Fruit fly (Drosophila melanogaster) whole organism, embryonic: ENCODE data around the gene CG17202.

Experiments
- Aef1 ChIP-seq: fragments of 200-800 bp; sonication (Bioruptor generic); IDR thresholded peaks from 3 replicates; pipeline ENCODE4 v1.3.6; 2022; ENCODE audit warnings: missing biosample characterization, missing genetic modification characterization
- CG10565 ChIP-seq: fragments of 200-800 bp; sonication (Bioruptor generic); optimal IDR thresholded peaks from 3 replicates; lab custom pipeline; 2016; ENCODE audit warnings: missing biosample characterization, mild to moderate bottlenecking, missing genetic modification characterization
- CG10654 ChIP-seq: fragments of 200-800 bp; sonication (Bioruptor generic); optimal IDR thresholded peaks from 2 replicates; lab custom pipeline; 2016; ENCODE audit warnings: missing biosample characterization, missing genetic modification characterization
- CG12744 ChIP-seq: fragments of 200-800 bp; sonication (Bioruptor generic); optimal IDR thresholded peaks from 2 replicates; lab custom pipeline; 2016; ENCODE audit warnings: missing biosample characterization, missing genetic modification characterization
- CG13123 ChIP-seq: fragments of 200-800 bp; sonication (Bioruptor generic); optimal IDR thresholded peaks from 2 replicates; lab custom pipeline; 2016; ENCODE audit warnings: missing biosample characterization, missing genetic modification characterization
- CG13296 ChIP-seq: fragments of 200-800 bp; sonication (Bioruptor generic); optimal IDR thresholded peaks from 3 replicates; lab custom pipeline; 2018; ENCODE audit warnings: missing biosample characterization, mild to moderate bottlenecking, missing genetic modification characterization
- CG14710 ChIP-seq: fragments of 200-800 bp; sonication (Bioruptor generic); optimal IDR thresholded peaks from 3 replicates; lab custom pipeline; 2019; ENCODE audit warnings: missing biosample characterization, mild to moderate bottlenecking, missing genetic modification characterization, moderate library complexity
- CG14860 ChIP-seq: fragments of 200-800 bp; sonication (Bioruptor generic); IDR thresholded peaks from 3 replicates; pipeline ENCODE4 v1.3.6; 2022; ENCODE audit warnings: missing biosample characterization, missing genetic modification characterization; ENCODE audit not compliant: partially characterized antibody
- CG15601 ChIP-seq: fragments of 200-800 bp; sonication (Bioruptor generic); optimal IDR thresholded peaks from 3 replicates; lab custom pipeline; 2019; ENCODE audit warnings: missing biosample characterization, mild to moderate bottlenecking, missing genetic modification characterization, moderate library complexity
- CG15696 ChIP-seq: fragments of 200-800 bp; sonication (Bioruptor generic); optimal IDR thresholded peaks from 2 replicates; lab custom pipeline; 2019; ENCODE audit warnings: missing biosample characterization, mild to moderate bottlenecking, missing genetic modification characterization, moderate library complexity
- CG17802 ChIP-seq: fragments of 200-800 bp; sonication (Bioruptor generic); optimal IDR thresholded peaks from 2 replicates; lab custom pipeline; 2018; ENCODE audit warnings: missing biosample characterization, mild to moderate bottlenecking, missing genetic modification characterization, moderate library complexity
- CG18619 ChIP-seq: fragments of 200-800 bp; sonication (Bioruptor generic); optimal IDR thresholded peaks from 3 replicates; lab custom pipeline; 2017; ENCODE audit warnings: missing biosample characterization, mild to moderate bottlenecking, missing genetic modification characterization
- CG3281 ChIP-seq: fragments of 200-800 bp; sonication (Bioruptor generic); optimal IDR thresholded peaks from 3 replicates; lab custom pipeline; 2017; ENCODE audit warnings: missing biosample characterization, mild to moderate bottlenecking, missing genetic modification characterization
- CG34422 ChIP-seq: fragments of 200-800 bp; sonication (Bioruptor generic); IDR thresholded peaks from 3 replicates; pipeline ENCODE4 v1.3.6; 2022; ENCODE audit warnings: missing biosample characterization, missing genetic modification characterization
- CG43689 ChIP-seq: fragments of 200-800 bp; sonication (Bioruptor generic); IDR thresholded peaks from 2 replicates; pipeline ENCODE4 v1.3.6; 2022; ENCODE audit warnings: missing biosample characterization, missing genetic modification characterization
- CG4404 ChIP-seq: fragments of 200-800 bp; sonication (Bioruptor generic); IDR thresholded peaks from 2 replicates; pipeline ENCODE4 v1.3.6; 2022; ENCODE audit warnings: missing biosample characterization, missing genetic modification characterization
- CG4730 ChIP-seq: fragments of 200-800 bp; sonication (Bioruptor generic); IDR thresholded peaks from 2 replicates; pipeline ENCODE4 v1.3.6; 2022; ENCODE audit warnings: missing biosample characterization, missing genetic modification characterization
- CG6765 ChIP-seq: fragments of 200-800 bp; sonication (Bioruptor generic); optimal IDR thresholded peaks from 3 replicates; lab custom pipeline; 2017; ENCODE audit warnings: missing biosample characterization, mild to moderate bottlenecking, missing genetic modification characterization
- CG7357 ChIP-seq: fragments of 200-800 bp; sonication (Bioruptor generic); IDR thresholded peaks from 3 replicates; pipeline ENCODE4 v1.3.6; 2022; ENCODE audit warnings: missing biosample characterization, missing genetic modification characterization
- CG8281 ChIP-seq: fragments of 200-800 bp; sonication (Bioruptor generic); optimal IDR thresholded peaks from 2 replicates; lab custom pipeline; 2018; ENCODE audit warnings: missing biosample characterization, mild to moderate bottlenecking, missing genetic modification characterization, moderate library complexity
- CG8359 ChIP-seq: fragments of 200-800 bp; sonication (Bioruptor generic); optimal IDR thresholded peaks from 2 replicates; lab custom pipeline; 2017; ENCODE audit warnings: missing biosample characterization, mild to moderate bottlenecking, missing genetic modification characterization, borderline replicate concordance
- CG8765 ChIP-seq: fragments of 200-800 bp; sonication (Bioruptor generic); IDR thresholded peaks from 2 replicates; pipeline ENCODE4 v1.3.6; 2022; ENCODE audit warnings: missing biosample characterization, missing genetic modification characterization
- Camta ChIP-seq: fragments of 200-800 bp; sonication (Bioruptor generic); optimal IDR thresholded peaks from 2 replicates; lab custom pipeline; 2016; ENCODE audit warnings: missing biosample characterization, missing genetic modification characterization
- Dad ChIP-seq: fragments of 200-800 bp; sonication (Bioruptor generic); optimal IDR thresholded peaks from 3 replicates; lab custom pipeline; 2016; ENCODE audit warnings: missing biosample characterization, missing genetic modification characterization
- Dip2 ChIP-seq: fragments of 200-800 bp; sonication (Bioruptor generic); IDR thresholded peaks from 2 replicates; pipeline ENCODE4 v1.3.6; 2022; ENCODE audit warnings: missing biosample characterization, missing genetic modification characterization
- Doc3 ChIP-seq: fragments of 200-800 bp; sonication (Bioruptor generic); IDR thresholded peaks from 3 replicates; pipeline ENCODE4 v1.3.6; 2022; ENCODE audit warnings: missing biosample characterization, missing genetic modification characterization; ENCODE audit not compliant: partially characterized antibody
- Dp ChIP-seq: fragments of 200-800 bp; sonication (Bioruptor generic); optimal IDR thresholded peaks from 2 replicates; lab custom pipeline; 2018; ENCODE audit warnings: missing biosample characterization, mild to moderate bottlenecking, missing genetic modification characterization, moderate library complexity
- Gsc ChIP-seq: fragments of 200-800 bp; sonication (Bioruptor generic); IDR thresholded peaks from 2 replicates; pipeline ENCODE4 v1.3.6; 2022; ENCODE audit warnings: missing biosample characterization, missing genetic modification characterization
- HHEX ChIP-seq: fragments of 200-800 bp; sonication (Bioruptor generic); optimal IDR thresholded peaks from 3 replicates; lab custom pipeline; 2017; ENCODE audit warnings: missing biosample characterization, mild to moderate bottlenecking, missing genetic modification characterization, missing genetic modification reagents
- Hr39 ChIP-seq: fragments of >200 bp; optimal IDR thresholded peaks from 2 replicates; lab custom pipeline; 2017
- MTF-1 ChIP-seq: fragments of 200-800 bp; sonication (Bioruptor generic); optimal IDR thresholded peaks from 2 replicates; lab custom pipeline; 2018; ENCODE audit warnings: missing biosample characterization, mild to moderate bottlenecking, missing genetic modification characterization, borderline replicate concordance
- Mad ChIP-seq: fragments of 200-800 bp; sonication (Bioruptor generic); optimal IDR thresholded peaks from 2 replicates; lab custom pipeline; 2016; ENCODE audit warnings: missing biosample characterization, missing genetic modification characterization
- Oli ChIP-seq: fragments of 200-800 bp; sonication (Bioruptor generic); optimal IDR thresholded peaks from 2 replicates; lab custom pipeline; 2018; ENCODE audit warnings: missing biosample characterization, mild to moderate bottlenecking, missing genetic modification characterization, moderate library complexity
- Pdp1 ChIP-seq, 2 experiments: fragments of 200-800 bp; sonication (Bioruptor generic); optimal IDR thresholded peaks; 3 replicates each; lab custom pipeline; 2016; ENCODE audit warnings: missing biosample characterization in 2 of 2, missing genetic modification characterization in 2 of 2, mild to moderate bottlenecking in 1 of 2, moderate library complexity in 1 of 2
- Poxn ChIP-seq: fragments of 200-800 bp; sonication (Bioruptor generic); IDR thresholded peaks from 2 replicates; pipeline ENCODE4 v1.3.6; 2022; ENCODE audit warnings: missing biosample characterization, missing genetic modification characterization
- Ptx1 ChIP-seq: fragments of 200-800 bp; sonication (Bioruptor generic); IDR thresholded peaks from 2 replicates; pipeline ENCODE4 v1.3.6; 2022; ENCODE audit warnings: missing biosample characterization, missing genetic modification characterization
- Rx ChIP-seq: fragments of 200-800 bp; sonication (Bioruptor generic); IDR thresholded peaks from 2 replicates; pipeline ENCODE4 v1.3.6; 2022; ENCODE audit warnings: missing biosample characterization, missing genetic modification characterization
- Six4 ChIP-seq: fragments of 200-800 bp; sonication (Bioruptor generic); optimal IDR thresholded peaks from 2 replicates; lab custom pipeline; 2016; ENCODE audit warnings: missing biosample characterization, missing genetic modification characterization
- Taf1 ChIP-seq: fragments of 200-800 bp; sonication (Bioruptor generic); IDR thresholded peaks from 2 replicates; pipeline ENCODE4 v1.3.6; 2022; ENCODE audit warnings: missing biosample characterization, missing genetic modification characterization
- abd-A ChIP-seq: fragments of 200-800 bp; sonication (Bioruptor generic); optimal IDR thresholded peaks from 3 replicates; lab custom pipeline; 2019; ENCODE audit warnings: missing biosample characterization, mild to moderate bottlenecking, missing genetic modification characterization, moderate library complexity
- gcm2 ChIP-seq: fragments of 200-800 bp; sonication (Bioruptor generic); optimal IDR thresholded peaks from 2 replicates; lab custom pipeline; 2016; ENCODE audit warnings: missing biosample characterization, missing genetic modification characterization
- ken ChIP-seq: fragments of 200-800 bp; sonication (Bioruptor generic); IDR thresholded peaks from 3 replicates; pipeline ENCODE4 v1.3.6; 2022; ENCODE audit warnings: missing biosample characterization, missing genetic modification characterization
- odd ChIP-seq: fragments of 200-800 bp; sonication (Bioruptor generic); optimal IDR thresholded peaks from 2 replicates; lab custom pipeline; 2017; ENCODE audit warnings: missing biosample characterization, mild to moderate bottlenecking, missing genetic modification characterization
- sqz ChIP-seq: fragments of 200-800 bp; sonication (Bioruptor generic); optimal IDR thresholded peaks from 3 replicates; lab custom pipeline; 2018; ENCODE audit warnings: missing biosample characterization, mild to moderate bottlenecking, missing genetic modification characterization
- stwl ChIP-seq: fragments of 200-800 bp; sonication (Bioruptor generic); optimal IDR thresholded peaks from 3 replicates; lab custom pipeline; 2018; ENCODE audit warnings: missing biosample characterization, mild to moderate bottlenecking, missing genetic modification characterization, moderate library complexity
- ttk ChIP-seq: fragments of 200-800 bp; sonication (Bioruptor generic); IDR thresholded peaks from 2 replicates; pipeline ENCODE4 v2.1.2; 2022; ENCODE audit warnings: missing biosample characterization, missing genetic modification characterization
- zen ChIP-seq: fragments of 200-800 bp; sonication (Bioruptor generic); optimal IDR thresholded peaks from 3 replicates; lab custom pipeline; 2018; ENCODE audit warnings: missing biosample characterization, mild to moderate bottlenecking, missing genetic modification characterization, moderate library complexity
- zen2 ChIP-seq: fragments of 200-800 bp; sonication (Bioruptor generic); IDR thresholded peaks from 3 replicates; pipeline ENCODE4 v1.3.6; 2022; ENCODE audit warnings: missing biosample characterization, missing genetic modification characterization; ENCODE audit not compliant: partially characterized antibody
- zfh2 ChIP-seq: fragments of 200-800 bp; sonication (Bioruptor generic); optimal IDR thresholded peaks from 2 replicates; lab custom pipeline; 2016; ENCODE audit warnings: missing biosample characterization, missing genetic modification characterization

Gene CG17202

DNA sequence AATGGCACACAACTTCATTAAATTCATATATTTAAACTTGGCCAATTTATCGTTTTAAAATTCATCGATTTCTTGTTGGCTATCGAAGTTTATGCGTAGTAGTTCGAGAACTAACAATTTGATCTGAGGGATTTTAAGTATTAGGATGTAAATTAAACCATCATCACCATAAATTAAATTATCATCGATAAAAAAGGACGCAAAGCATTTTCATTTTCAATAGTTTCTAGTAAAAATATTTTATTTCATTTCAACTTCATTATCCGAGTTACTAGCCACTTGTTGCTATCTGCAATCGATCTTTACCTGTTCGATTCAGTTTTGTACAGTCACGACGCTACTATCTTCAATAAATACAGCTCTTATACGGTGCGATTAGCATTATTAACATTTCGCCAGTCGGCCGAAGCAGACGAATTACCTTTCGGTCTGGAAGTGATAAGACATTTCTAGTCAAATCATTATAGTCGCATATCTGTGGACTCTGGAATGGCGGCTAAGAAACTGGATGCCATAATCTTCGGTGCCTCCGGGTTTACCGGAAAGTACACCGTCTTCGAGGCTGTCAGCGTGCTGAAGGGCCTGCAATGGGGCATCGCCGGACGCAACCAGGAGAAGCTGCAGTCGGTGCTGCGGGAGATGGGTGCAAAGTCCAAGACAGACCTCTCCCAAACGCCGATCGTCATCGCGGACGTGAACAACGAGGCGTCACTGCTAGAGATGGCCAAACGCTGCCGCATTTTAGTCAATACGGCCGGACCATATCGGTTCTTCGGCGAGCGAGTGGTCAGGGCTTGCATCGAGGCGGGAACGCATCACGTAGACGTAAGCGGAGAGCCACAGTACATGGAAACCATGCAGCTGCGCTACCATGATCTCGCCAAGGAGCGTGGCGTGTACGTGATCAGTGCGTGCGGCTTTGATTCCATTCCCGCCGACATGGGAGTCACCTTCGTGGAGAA is 16.1 kb upstream of the CG17202 start, which contains the start of gene CG5167 (continued):
- no peak for TF ChIP-seq CG14860 (GFP tag; lab: Robert Waterston, UW)
- no peak for TF ChIP-seq CG10565 (GFP tag; lab: Kevin White, UChicago)
- TF ChIP-seq odd: peak; percentile 3
- no peak for TF ChIP-seq HHEX (GFP tag; lab: Kevin White, UChicago)
- peak; percentile 32 for TF ChIP-seq Camta (GFP tag; lab: Kevin White, UChicago)
- TF ChIP-seq CG8281 (tag; lab: Kevin White, UChicago): no peak
- TF ChIP-seq Pdp1 (GFP tag; optimal IDR thresholded peaks at IDR 0.05; lab: Kevin White, UChicago): peak in 1 of 2 experiments; percentile 16
- peak; percentile 31 for TF ChIP-seq CG13296 (GFP tag; lab: Kevin White, UChicago)
- no peak for TF ChIP-seq ken (GFP tag; lab: Robert Waterston, UW)
- peak; percentile 24 for TF ChIP-seq CG3281
- no peak for TF ChIP-seq zfh2 (GFP tag; lab: Kevin White, UChicago)
- peak; percentile 37 for TF ChIP-seq CG15601 (tag; lab: Kevin White, UChicago)
- TF ChIP-seq Doc3: peak; percentile 53; the same call in 1 of the 3 replicates
- peak; percentile 60 for TF ChIP-seq stwl (tag; lab: Kevin White, UChicago)
- TF ChIP-seq sqz (GFP tag; lab: Kevin White, UChicago): peak; percentile 2
- peak; percentile 45 for TF ChIP-seq Dp (GFP tag; lab: Kevin White, UChicago)
- no peak for TF ChIP-seq CG10654 (GFP tag; lab: Kevin White, UChicago)
- TF ChIP-seq CG13123 (GFP tag; lab: Kevin White, UChicago): no peak
- no peak for TF ChIP-seq CG4404
- TF ChIP-seq CG8359: no peak
- TF ChIP-seq CG17802 (tag; lab: Kevin White, UChicago): no peak
- no peak for TF ChIP-seq MTF-1 (GFP tag; lab: Kevin White, UChicago)
- peak; percentile 2 for TF ChIP-seq Oli (tag; lab: Kevin White, UChicago)
- TF ChIP-seq Aef1 (GFP tag; lab: Robert Waterston, UW): no peak
- TF ChIP-seq abd-A (tag; lab: Kevin White, UChicago): no peak
- TF ChIP-seq Six4 (GFP tag; lab: Kevin White, UChicago): no peak
- no peak for TF ChIP-seq gcm2 (GFP tag; lab: Kevin White, UChicago)
- no peak for TF ChIP-seq ttk (GFP tag; lab: Robert Waterston, UW)
- no peak for TF ChIP-seq Dad (GFP tag; lab: Kevin White, UChicago)
- 0 out of 2 replicates have a peak, but pooled peaks have one; percentile 5 for TF ChIP-seq CG8765 (GFP tag; lab: Robert Waterston, UW)
- no peak for TF ChIP-seq CG12744 (GFP tag; lab: Kevin White, UChicago)
- no peak for TF ChIP-seq Taf1 (GFP tag; lab: Robert Waterston, UW)
- TF ChIP-seq Dip2 (GFP tag; lab: Robert Waterston, UW): no peak
- no peak for TF ChIP-seq CG43689 (GFP tag; lab: Robert Waterston, UW)
- no peak for TF ChIP-seq CG7357 (GFP tag; lab: Robert Waterston, UW)
- no peak for TF ChIP-seq Poxn (GFP tag; lab: Robert Waterston, UW)
- no peak for TF ChIP-seq Hr39 (lab: Kevin White, UChicago)
- TF ChIP-seq zen2 (GFP tag; lab: Robert Waterston, UW): no peak
- TF ChIP-seq CG18619 (GFP tag; lab: Kevin White, UChicago): no peak
- no peak for TF ChIP-seq Mad (GFP tag; lab: Kevin White, UChicago)
- TF ChIP-seq CG14710 (tag; lab: Kevin White, UChicago): peak; percentile 51
- no peak for TF ChIP-seq Gsc (GFP tag; lab: Robert Waterston, UW)
- TF ChIP-seq CG4730 (GFP tag; lab: Robert Waterston, UW): peak; percentile 8; the same call in 1 of the 2 replicates
- 0 out of 3 replicates have a peak, but pooled peaks have one; percentile 30 for TF ChIP-seq CG34422 (GFP tag; lab: Robert Waterston, UW)
- peak; percentile 39 for TF ChIP-seq CG15696
- TF ChIP-seq Rx (GFP tag; lab: Robert Waterston, UW): no peak
- peak; percentile 44 for TF ChIP-seq CG6765 (GFP tag; lab: Kevin White, UChicago)
- TF ChIP-seq Ptx1 (GFP tag; lab: Robert Waterston, UW): no peak
- peak; percentile 57 for TF ChIP-seq zen (tag; lab: Kevin White, UChicago)
